Worm (Caenorhabditis elegans): ENCODE data around the gene orai-1.

ce11 chrIII:605415-606054 is 41.0 kb upstream of the orai-1 start, which contains the start of the genes Y55B1AR.4 and ttr-7:
- no peak for TF ChIP-seq lsy-2 (tag; optimal IDR thresholded peaks at IDR 0.05)
- TF ChIP-seq ces-1 (GFP tag; optimal IDR thresholded peaks at IDR 0.05) = no peak
- no peak for TF ChIP-seq mep-1 (tag; optimal IDR thresholded peaks at IDR 0.05)
- TF ChIP-seq nhr-76 (tag; optimal IDR thresholded peaks at IDR 0.05) = no peak
- no peak for TF ChIP-seq mls-2 (tag; optimal IDR thresholded peaks at IDR 0.05)
- no peak for TF ChIP-seq unc-120 (tag; optimal IDR thresholded peaks at IDR 0.05; ENCODE audit: poor library complexity, severe bottlenecking)
- no peak for TF ChIP-seq elt-1 (tag; optimal IDR thresholded peaks at IDR 0.05; ENCODE audit: borderline replicate concordance, insufficient read depth)
- TF ChIP-seq nhr-237 (tag; optimal IDR thresholded peaks at IDR 0.05) = no peak
- TF ChIP-seq elt-3 (tag; optimal IDR thresholded peaks at IDR 0.05) = no peak
- TF ChIP-seq unc-39 (tag; optimal IDR thresholded peaks at IDR 0.05) = no peak
- no peak for TF ChIP-seq nhr-28 (tag; optimal IDR thresholded peaks at IDR 0.05)
- no peak for TF ChIP-seq mab-5 (tag; optimal IDR thresholded peaks at IDR 0.05)

Measured in whole organism, mixed stage, embryonic.